Worm (Caenorhabditis elegans) whole organism, young adult: Measurements from ENCODE around the gene C30G4.4.

Experiments
- attf-3 ChIP-seq: fragments of 200-800 bp; sonication (Bioruptor generic); conservative IDR thresholded peaks from 2 replicates; pipeline ENCODE4 v1.3.6; 2022; ENCODE audit warnings: missing genetic modification reagents, missing genetic modification characterization, missing compliant biosample characterization
- hmg-20 ChIP-seq: fragments of 200-800 bp; sonication (Bioruptor generic); IDR thresholded peaks from 2 replicates; pipeline ENCODE4 v1.3.6; 2022; ENCODE audit warnings: missing genetic modification reagents, missing genetic modification characterization, missing compliant biosample characterization
- ztf-3 ChIP-seq: fragments of 200-800 bp; sonication (Bioruptor generic); optimal IDR thresholded peaks from 2 replicates; lab custom pipeline; 2018; ENCODE audit warnings: mild to moderate bottlenecking, missing genetic modification characterization, missing compliant biosample characterization

ce11 chrX:17034193-17034592 lies 37.8 kb downstream of the C30G4.4 start:
- TF ChIP-seq attf-3 (GFP tag; lab: Robert Waterston, UW) (no peak), hmg-20 (GFP tag; lab: Robert Waterston, UW) (no peak), ztf-3 (GFP tag; lab: Kevin White, UChicago) (no peak)
